Fruit fly (Drosophila melanogaster): ENCODE measurements around the gene Cpr72Eb.

Gene Cpr72Eb

DNA sequence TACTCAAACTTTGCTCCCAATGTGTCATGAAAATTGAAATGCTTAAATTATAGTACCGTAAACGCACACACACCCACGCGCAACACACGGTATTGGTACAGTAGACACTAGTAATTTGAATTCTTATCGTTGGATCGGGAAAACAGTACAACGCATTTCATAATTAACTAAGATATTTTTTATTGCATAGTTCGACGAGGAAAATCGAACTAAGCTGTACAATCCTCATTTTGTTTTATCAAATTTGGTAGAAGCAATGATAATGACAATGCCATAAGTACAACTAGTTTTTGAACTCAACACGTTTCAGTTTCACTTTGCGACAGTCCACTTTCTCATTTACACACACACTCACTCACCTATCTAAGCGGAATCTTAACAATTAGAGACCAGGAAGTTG, 16.1 kb downstream of the Cpr72Eb start (continued):
- no peak for TF ChIP-seq GATAe (GFP tag; conservative IDR thresholded peaks at IDR 0.05)
- TF ChIP-seq CG18619 (GFP tag; optimal IDR thresholded peaks at IDR 0.05) = peak; percentile 63
- TF ChIP-seq CG5180 (GFP tag; optimal IDR thresholded peaks at IDR 0.05) = peak; percentile 30
- TF ChIP-seq Dfd (GFP tag; optimal IDR thresholded peaks at IDR 0.05) = no peak
- peak; percentile 76 for TF ChIP-seq CG13296 (GFP tag; optimal IDR thresholded peaks at IDR 0.05)
- TF ChIP-seq stc (GFP tag; IDR thresholded peaks at IDR 0.05) = 0 out of 2 replicates have a peak, but pooled peaks have one; percentile 7
- peak; percentile 88 for TF ChIP-seq lab (GFP tag; optimal IDR thresholded peaks at IDR 0.05)
- no peak for TF ChIP-seq pan (optimal IDR thresholded peaks at IDR 0.05)
- peak in 1 of 2 experiments; percentile 54 for TF ChIP-seq pan (GFP tag; optimal IDR thresholded peaks at IDR 0.05 in 1 of 2, IDR thresholded peaks at IDR 0.05 in 1 of 2)
- 0 out of 2 replicates have a peak, but pooled peaks have one; percentile 36 for TF ChIP-seq Ada2b (GFP tag; IDR thresholded peaks at IDR 0.05)
- no peak for TF ChIP-seq mld (GFP tag; IDR thresholded peaks at IDR 0.05; ENCODE audit: partially characterized antibody)
- peak; percentile 29; the same call in 1 of the 2 replicates for TF ChIP-seq Poxn (GFP tag; IDR thresholded peaks at IDR 0.05)
- TF ChIP-seq Pdp1 (GFP tag; optimal IDR thresholded peaks at IDR 0.05) = peak; percentile 74 to 75
- peak; percentile 58 for TF ChIP-seq HLH54F (GFP tag; optimal IDR thresholded peaks at IDR 0.05)
- peak; percentile 69 for TF ChIP-seq Chrac-16 (GFP tag; optimal IDR thresholded peaks at IDR 0.05)
- peak; percentile 42 for TF ChIP-seq CG31224 (GFP tag; IDR thresholded peaks at IDR 0.05)
- TF ChIP-seq CG4282 (GFP tag; optimal IDR thresholded peaks at IDR 0.05) = no peak
- peak; percentile 21 for TF ChIP-seq Abd-B (GFP tag; optimal IDR thresholded peaks at IDR 0.05)
- TF ChIP-seq CG9215 (GFP tag; IDR thresholded peaks at IDR 0.05) = no peak; the same call in 1 of the 2 replicates
- TF ChIP-seq CG16813 (GFP tag; IDR thresholded peaks at IDR 0.05; ENCODE audit: partially characterized antibody) = no peak
- TF ChIP-seq shn (GFP tag; optimal IDR thresholded peaks at IDR 0.05) = peak; percentile 42
- TF ChIP-seq knrl (GFP tag; IDR thresholded peaks at IDR 0.05; ENCODE audit: partially characterized antibody) = no peak
- peak; percentile 42 for TF ChIP-seq CG14710 (tag; optimal IDR thresholded peaks at IDR 0.05)
- TF ChIP-seq HmgD (GFP tag; optimal IDR thresholded peaks at IDR 0.05) = no peak
- no peak for TF ChIP-seq gce (GFP tag; IDR thresholded peaks at IDR 0.05)
- peak; percentile 41 for TF ChIP-seq Atf3 (GFP tag; optimal IDR thresholded peaks at IDR 0.05)
- no peak for TF ChIP-seq sima (GFP tag; optimal IDR thresholded peaks at IDR 0.05)
- TF ChIP-seq crc (GFP tag; optimal IDR thresholded peaks at IDR 0.05) = peak; percentile 12
- no peak for TF ChIP-seq CG14050 (GFP tag; IDR thresholded peaks at IDR 0.05)
- no peak for TF ChIP-seq wek (GFP tag; optimal IDR thresholded peaks at IDR 0.05)
- TF ChIP-seq CG14667 (GFP tag; IDR thresholded peaks at IDR 0.05) = peak; percentile 44; the same call in 1 of the 2 replicates
- no peak for TF ChIP-seq sd (tag; optimal IDR thresholded peaks at IDR 0.05)
- TF ChIP-seq CG7357 (GFP tag; IDR thresholded peaks at IDR 0.05) = no peak
- peak; percentile 70 for TF ChIP-seq PHDP (tag; optimal IDR thresholded peaks at IDR 0.05)
- TF ChIP-seq CG8359 (GFP tag; optimal IDR thresholded peaks at IDR 0.05; ENCODE audit: borderline replicate concordance) = peak; percentile 11
- peak; percentile 57 for TF ChIP-seq jumu (GFP tag; optimal IDR thresholded peaks at IDR 0.05)
- TF ChIP-seq dysf (GFP tag; IDR thresholded peaks at IDR 0.05) = peak; percentile 76; the same call in 1 of the 3 replicates
- peak; percentile 16 for TF ChIP-seq kah (GFP tag; optimal IDR thresholded peaks at IDR 0.05)
- peak; percentile 49 for TF ChIP-seq CG5245 (GFP tag; optimal IDR thresholded peaks at IDR 0.05)
- TF ChIP-seq CG9727 (GFP tag; optimal IDR thresholded peaks at IDR 0.05) = peak; percentile 63
- peak; percentile 61 for TF ChIP-seq danr (GFP tag; IDR thresholded peaks at IDR 0.05)
- TF ChIP-seq Hr51 (GFP tag; optimal IDR thresholded peaks at IDR 0.05) = peak; percentile 13 to 71
- peak; percentile 75 for TF ChIP-seq CG7786 (GFP tag; optimal IDR thresholded peaks at IDR 0.05)
- TF ChIP-seq tap (tag; optimal IDR thresholded peaks at IDR 0.05) = peak; percentile 75
- TF ChIP-seq CG4617 (GFP tag; optimal IDR thresholded peaks at IDR 0.05; ENCODE audit: borderline replicate concordance) = no peak
- no peak for TF ChIP-seq CG6272 (GFP tag; IDR thresholded peaks at IDR 0.05)
- peak; percentile 52 for TF ChIP-seq CG4424 (GFP tag; optimal IDR thresholded peaks at IDR 0.05)
- peak; percentile 86 for TF ChIP-seq CG12769 (tag; optimal IDR thresholded peaks at IDR 0.05)
- no peak for TF ChIP-seq psq (GFP tag; optimal IDR thresholded peaks at IDR 0.05)
- no peak for TF ChIP-seq CG8765 (GFP tag; IDR thresholded peaks at IDR 0.05)
- TF ChIP-seq Oaz (GFP tag; IDR thresholded peaks at IDR 0.05) = peak; percentile 27; the same call in 1 of the 2 replicates
